Worm (Caenorhabditis elegans) whole organism, midembryonic: Measurements from ENCODE around the gene dex-1.

Experiments
- klf-2 ChIP-seq: fragments of 200-800 bp; sonication (Bioruptor generic); conservative IDR thresholded peaks from 2 replicates; pipeline ENCODE4 v1.3.6; 2022; ENCODE audit warnings: missing genetic modification reagents, missing genetic modification characterization, missing compliant biosample characterization
- tab-1 ChIP-seq: fragments of 200-800 bp; sonication (Bioruptor generic); IDR thresholded peaks from 2 replicates; pipeline ENCODE4 v1.3.6; 2022; ENCODE audit warnings: missing genetic modification characterization, missing compliant biosample characterization
- ztf-23 ChIP-seq: fragments of 200-800 bp; sonication (Bioruptor generic); IDR thresholded peaks from 2 replicates; pipeline ENCODE4 v1.3.6; 2022; ENCODE audit warnings: missing genetic modification reagents, missing genetic modification characterization, missing compliant biosample characterization
- ztf-29 ChIP-seq: fragments of 200-800 bp; sonication (Bioruptor generic); IDR thresholded peaks from 2 replicates; pipeline ENCODE4 v1.3.6; 2022; ENCODE audit warnings: missing genetic modification reagents, missing genetic modification characterization, missing compliant biosample characterization

DNA sequence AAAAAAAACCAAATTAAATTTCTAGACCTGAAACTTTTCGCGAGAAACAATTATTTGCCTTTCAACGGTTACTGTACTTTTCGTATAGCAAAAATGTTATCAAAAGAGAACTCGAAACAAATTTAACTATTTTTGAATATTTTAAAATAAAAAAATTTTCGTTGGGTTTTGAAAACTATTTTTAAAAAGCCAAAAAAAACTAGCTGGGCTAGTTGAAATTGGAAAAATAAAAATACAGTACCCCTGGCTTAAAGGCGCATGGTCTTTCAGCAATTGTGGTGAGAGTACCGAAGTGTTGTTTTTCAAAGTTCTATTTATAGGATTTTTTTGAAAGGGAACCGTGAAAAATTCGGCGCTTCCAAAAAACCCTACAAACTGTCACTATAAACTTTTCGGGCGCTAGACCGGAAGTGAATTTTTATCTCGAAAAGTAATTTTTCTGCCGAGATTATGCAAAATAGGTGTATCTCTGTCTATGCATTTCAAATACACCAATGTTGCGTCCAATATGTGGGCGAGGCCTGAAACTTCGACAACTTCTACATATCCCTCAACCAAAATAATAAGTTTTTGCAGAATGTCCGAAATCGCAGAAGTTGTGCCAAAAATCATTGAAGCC lies 17.9 kb downstream of the dex-1 start, which contains the start of gene D1044.1:
- TF ChIP-seq klf-2 (GFP tag; lab: Robert Waterston, UW) = no peak
- no peak for TF ChIP-seq ztf-29
- no peak for TF ChIP-seq tab-1 (GFP tag; lab: Robert Waterston, UW)
- TF ChIP-seq ztf-23 (GFP tag; lab: Robert Waterston, UW) = no peak
